Worm (Caenorhabditis elegans) whole organism, late embryonic: ENCODE measurements around the gene sri-32.

Source experiments
- C08G9.2 ChIP-seq: sonication (generic microtip); optimal IDR thresholded peaks from 2 replicates; lab custom pipeline; 2016; ENCODE audit warnings: mild to moderate bottlenecking, missing genetic modification characterization, moderate library complexity, missing compliant biosample characterization
- ama-1 ChIP-seq: fragments of 150-350 bp; optimal IDR thresholded peaks from 2 replicates; lab custom pipeline; 2014
- ceh-45 ChIP-seq: fragments of 200-800 bp; sonication (Bioruptor generic); IDR thresholded peaks from 2 replicates; pipeline ENCODE4 v1.3.6; 2022; ENCODE audit warnings: missing genetic modification reagents, missing genetic modification characterization, missing compliant biosample characterization
- che-1 ChIP-seq: sonication (generic microtip); optimal IDR thresholded peaks from 2 replicates; lab custom pipeline; 2016; ENCODE audit warnings: mild to moderate bottlenecking, missing genetic modification characterization, missing compliant biosample characterization
- dve-1 ChIP-seq: sonication (generic microtip); optimal IDR thresholded peaks from 2 replicates; lab custom pipeline; 2017; ENCODE audit warnings: antibody characterized with exemption, mild to moderate bottlenecking, missing genetic modification characterization, missing compliant biosample characterization
- fkh-10 ChIP-seq: fragments of 150-350 bp; optimal IDR thresholded peaks from 2 replicates; lab custom pipeline; 2014; ENCODE audit warnings: missing biosample characterization, missing genetic modification reagents, missing genetic modification characterization
- lin-11 ChIP-seq: fragments of 200-800 bp; sonication (Bioruptor generic); optimal IDR thresholded peaks from 2 replicates; lab custom pipeline; 2018; ENCODE audit warnings: mild to moderate bottlenecking, missing genetic modification characterization, missing compliant biosample characterization
- pha-4 ChIP-seq: fragments of 150-350 bp; optimal IDR thresholded peaks from 2 replicates; lab custom pipeline; 2018; ENCODE audit warnings: missing biosample characterization, missing genetic modification reagents, missing genetic modification characterization
- rnt-1 ChIP-seq: sonication (generic microtip); optimal IDR thresholded peaks from 2 replicates; lab custom pipeline; 2016; ENCODE audit warnings: missing genetic modification characterization, missing compliant biosample characterization

DNA sequence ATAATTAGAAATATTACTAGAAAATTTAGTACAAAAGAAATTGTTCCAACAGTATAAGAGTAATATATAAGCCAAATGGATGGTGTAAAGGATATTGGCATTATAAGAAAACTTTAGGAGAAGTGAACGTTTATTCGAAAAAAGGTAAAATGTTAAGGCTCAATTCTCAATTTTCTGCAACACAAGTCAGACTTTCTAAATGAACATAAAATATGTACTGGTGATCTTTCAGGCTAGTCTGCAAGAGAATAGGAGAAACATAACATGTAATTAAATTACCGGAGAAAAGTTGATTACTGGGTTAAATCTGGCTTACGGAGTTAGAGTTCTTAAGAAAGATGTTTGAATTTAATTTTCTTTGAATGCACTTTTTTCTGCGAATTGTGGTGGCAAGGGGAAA, 2.5 kb upstream of the sri-32 start, which contains the start of gene sri-33:
- TF ChIP-seq C08G9.2 (no peak), pha-4 (tag; lab: Kevin White, UChicago) (no peak), rnt-1 (tag; lab: Kevin White, UChicago) (no peak), ama-1 (lab: Kevin White, UChicago) (no peak), lin-11 (tag; lab: Kevin White, UChicago) (no peak), che-1 (tag; lab: Kevin White, UChicago) (no peak), ceh-45 (GFP tag; lab: Robert Waterston, UW) (no peak), dve-1 (tag; lab: Kevin White, UChicago) (no peak), fkh-10 (GFP tag; lab: Kevin White, UChicago) (no peak)
